Fruit fly (Drosophila melanogaster) whole organism, embryonic: ENCODE measurements around the gene CG4404.

Experiments used
- Aef1 ChIP-seq: fragments of 200-800 bp; sonication (Bioruptor generic); IDR thresholded peaks from 3 replicates; pipeline ENCODE4 v1.3.6; 2022; ENCODE audit warnings: missing biosample characterization, missing genetic modification characterization
- Awh ChIP-seq: fragments of 200-800 bp; sonication (Bioruptor generic); IDR thresholded peaks from 2 replicates; pipeline ENCODE4, ENCODE4 v1.3.6; 2022; ENCODE audit warnings: missing biosample characterization, missing genetic modification characterization
- CG10267 ChIP-seq: fragments of 200-800 bp; sonication (Bioruptor generic); optimal IDR thresholded peaks from 2 replicates; lab custom pipeline; 2018; ENCODE audit warnings: missing biosample characterization, mild to moderate bottlenecking, missing genetic modification characterization, moderate library complexity
- CG10565 ChIP-seq: fragments of 200-800 bp; sonication (Bioruptor generic); optimal IDR thresholded peaks from 3 replicates; lab custom pipeline; 2016; ENCODE audit warnings: missing biosample characterization, mild to moderate bottlenecking, missing genetic modification characterization
- CG10654 ChIP-seq: fragments of 200-800 bp; sonication (Bioruptor generic); optimal IDR thresholded peaks from 2 replicates; lab custom pipeline; 2016; ENCODE audit warnings: missing biosample characterization, missing genetic modification characterization
- CG12104 ChIP-seq: fragments of 200-800 bp; sonication (Bioruptor generic); optimal IDR thresholded peaks from 3 replicates; lab custom pipeline; 2016; ENCODE audit warnings: missing biosample characterization, missing genetic modification characterization
- CG17328 ChIP-seq: fragments of 200-800 bp; sonication (Bioruptor generic); IDR thresholded peaks from 2 replicates; pipeline ENCODE4 v1.3.6; 2022; ENCODE audit warnings: missing biosample characterization, missing genetic modification characterization
- CG17912 ChIP-seq: fragments of 200-800 bp; sonication (Bioruptor generic); optimal IDR thresholded peaks from 2 replicates; lab custom pipeline; 2018; ENCODE audit warnings: missing biosample characterization, mild to moderate bottlenecking, missing genetic modification characterization
- CG18262 ChIP-seq: fragments of 200-800 bp; optimal IDR thresholded peaks from 3 replicates; lab custom pipeline; 2019; ENCODE audit warnings: missing biosample characterization, mild to moderate bottlenecking, missing genetic modification characterization, moderate library complexity
- CG30403 ChIP-seq: fragments of 200-800 bp; sonication (Bioruptor generic); optimal IDR thresholded peaks from 3 replicates; lab custom pipeline; 2016; ENCODE audit warnings: missing biosample characterization, missing genetic modification characterization
- CG32532 ChIP-seq: fragments of 200-800 bp; sonication (Bioruptor generic); IDR thresholded peaks from 2 replicates; pipeline ENCODE4 v1.3.6; 2022; ENCODE audit warnings: missing biosample characterization, missing genetic modification characterization
- CG4730 ChIP-seq: fragments of 200-800 bp; sonication (Bioruptor generic); IDR thresholded peaks from 2 replicates; pipeline ENCODE4 v1.3.6; 2022; ENCODE audit warnings: missing biosample characterization, missing genetic modification characterization
- CG5180 ChIP-seq: fragments of 200-800 bp; sonication (Bioruptor generic); optimal IDR thresholded peaks from 3 replicates; lab custom pipeline; 2017; ENCODE audit warnings: missing biosample characterization, missing genetic modification characterization, mild to moderate bottlenecking, moderate library complexity, missing genetic modification reagents
- CG6765 ChIP-seq: fragments of 200-800 bp; sonication (Bioruptor generic); optimal IDR thresholded peaks from 3 replicates; lab custom pipeline; 2017; ENCODE audit warnings: missing biosample characterization, mild to moderate bottlenecking, missing genetic modification characterization
- CG7271 ChIP-seq: fragments of 200-800 bp; sonication (Bioruptor generic); optimal IDR thresholded peaks from 2 replicates; lab custom pipeline; 2018; ENCODE audit warnings: missing biosample characterization, mild to moderate bottlenecking, missing genetic modification characterization, moderate library complexity
- CG8089 ChIP-seq: fragments of 200-800 bp; sonication (Bioruptor generic); optimal IDR thresholded peaks from 3 replicates; lab custom pipeline; 2016; ENCODE audit warnings: missing biosample characterization, missing genetic modification characterization
- CG8359 ChIP-seq: fragments of 200-800 bp; sonication (Bioruptor generic); optimal IDR thresholded peaks from 2 replicates; lab custom pipeline; 2017; ENCODE audit warnings: missing biosample characterization, mild to moderate bottlenecking, missing genetic modification characterization, borderline replicate concordance
- Doc3 ChIP-seq: fragments of 200-800 bp; sonication (Bioruptor generic); IDR thresholded peaks from 3 replicates; pipeline ENCODE4 v1.3.6; 2022; ENCODE audit warnings: missing biosample characterization, missing genetic modification characterization; ENCODE audit not compliant: partially characterized antibody
- Fer3 ChIP-seq: fragments of 200-800 bp; sonication (Bioruptor generic); optimal IDR thresholded peaks from 2 replicates; lab custom pipeline; 2018; ENCODE audit warnings: missing biosample characterization, mild to moderate bottlenecking, missing genetic modification characterization, moderate library complexity
- Gsc ChIP-seq: fragments of 200-800 bp; sonication (Bioruptor generic); IDR thresholded peaks from 2 replicates; pipeline ENCODE4 v1.3.6; 2022; ENCODE audit warnings: missing biosample characterization, missing genetic modification characterization
- H2.0 ChIP-seq: fragments of 200-800 bp; sonication (Bioruptor generic); IDR thresholded peaks from 2 replicates; pipeline ENCODE4 v1.3.6; 2022; ENCODE audit warnings: missing biosample characterization, missing genetic modification characterization
- Hsf ChIP-seq: fragments of 200-800 bp; sonication (Bioruptor generic); optimal IDR thresholded peaks from 3 replicates; lab custom pipeline; 2016; ENCODE audit warnings: missing biosample characterization, missing genetic modification characterization
- Lpt ChIP-seq: fragments of >200 bp; optimal IDR thresholded peaks from 2 replicates; lab custom pipeline; 2018; ENCODE audit warnings: missing biosample characterization, missing genetic modification characterization
- Mad ChIP-seq: fragments of 200-800 bp; sonication (Bioruptor generic); optimal IDR thresholded peaks from 2 replicates; lab custom pipeline; 2016; ENCODE audit warnings: missing biosample characterization, missing genetic modification characterization
- Nf-YA ChIP-seq: fragments of 200-800 bp; sonication (Bioruptor generic); IDR thresholded peaks from 2 replicates; pipeline ENCODE4 v1.3.6; 2022; ENCODE audit warnings: missing biosample characterization, missing genetic modification characterization
- NfI ChIP-seq: fragments of 200-800 bp; sonication (Bioruptor generic); optimal IDR thresholded peaks from 3 replicates; lab custom pipeline; 2018; ENCODE audit warnings: missing biosample characterization, mild to moderate bottlenecking, missing genetic modification characterization, moderate library complexity
- Optix ChIP-seq: fragments of 200-800 bp; sonication (Bioruptor generic); IDR thresholded peaks from 3 replicates; pipeline ENCODE4 v1.3.6; 2022; ENCODE audit warnings: missing biosample characterization, missing genetic modification characterization
- Rfx ChIP-seq: fragments of 200-800 bp; sonication (Bioruptor generic); IDR thresholded peaks from 2 replicates; pipeline ENCODE4 v1.3.6; 2022; ENCODE audit warnings: missing biosample characterization, missing genetic modification characterization
- Vsx1 ChIP-seq: fragments of 200-800 bp; sonication (Bioruptor generic); optimal IDR thresholded peaks from 2 replicates; lab custom pipeline; 2017; ENCODE audit warnings: missing biosample characterization, mild to moderate bottlenecking, missing genetic modification characterization, missing genetic modification reagents
- ara ChIP-seq: fragments of 200-800 bp; sonication (Bioruptor generic); IDR thresholded peaks from 2 replicates; pipeline ENCODE4 v1.3.6; 2022; ENCODE audit warnings: missing biosample characterization, missing genetic modification characterization
- bab2 ChIP-seq: fragments of 200-800 bp; sonication (Bioruptor generic); optimal IDR thresholded peaks from 2 replicates; lab custom pipeline; 2016; ENCODE audit warnings: missing biosample characterization, missing genetic modification characterization
- bowl ChIP-seq: fragments of 200-800 bp; sonication (Bioruptor generic); IDR thresholded peaks from 2 replicates; pipeline ENCODE4 v1.3.6; 2022; ENCODE audit warnings: missing biosample characterization, missing genetic modification characterization
- corto ChIP-seq: fragments of 200-800 bp; sonication (Bioruptor generic); optimal IDR thresholded peaks from 2 replicates; lab custom pipeline; 2016; ENCODE audit warnings: missing biosample characterization, mild to moderate bottlenecking, missing genetic modification characterization, moderate library complexity
- cwo ChIP-seq: fragments of 200-800 bp; sonication (Bioruptor generic); optimal IDR thresholded peaks from 3 replicates; lab custom pipeline; 2017; ENCODE audit warnings: missing biosample characterization, missing genetic modification characterization, mild to moderate bottlenecking, moderate library complexity, missing genetic modification reagents
- danr ChIP-seq: fragments of 200-800 bp; sonication (Bioruptor generic); IDR thresholded peaks from 2 replicates; pipeline ENCODE4 v1.3.6; 2022; ENCODE audit warnings: missing biosample characterization, missing genetic modification characterization
- dati ChIP-seq: fragments of 200-800 bp; sonication (Bioruptor generic); IDR thresholded peaks from 2 replicates; pipeline ENCODE4 v1.3.6; 2022; ENCODE audit warnings: missing biosample characterization, missing genetic modification characterization
- dimm ChIP-seq: fragments of 200-800 bp; sonication (Bioruptor generic); IDR thresholded peaks from 2 replicates; pipeline ENCODE4 v1.3.6; 2022; ENCODE audit warnings: missing biosample characterization, missing genetic modification characterization
- dysf ChIP-seq: fragments of 200-800 bp; sonication (Bioruptor generic); IDR thresholded peaks from 3 replicates; pipeline ENCODE4 v1.3.6; 2022; ENCODE audit warnings: missing biosample characterization, missing genetic modification characterization
- fd102C ChIP-seq: fragments of 200-800 bp; sonication (Bioruptor generic); optimal IDR thresholded peaks from 2 replicates; lab custom pipeline; 2018; ENCODE audit warnings: missing biosample characterization, mild to moderate bottlenecking, missing genetic modification characterization, moderate library complexity
- gcm2 ChIP-seq: fragments of 200-800 bp; sonication (Bioruptor generic); optimal IDR thresholded peaks from 2 replicates; lab custom pipeline; 2016; ENCODE audit warnings: missing biosample characterization, missing genetic modification characterization
- gsb ChIP-seq: fragments of 200-800 bp; sonication (Bioruptor generic); IDR thresholded peaks from 2 replicates; pipeline ENCODE4 v1.3.6; 2022; ENCODE audit warnings: missing biosample characterization, missing genetic modification characterization
- lola ChIP-seq, 3 experiments: fragments of >200 bp in 2 of 3; fragments of 200-800 bp in 1 of 3; sonication (Bioruptor generic) in 1 of 3; optimal IDR thresholded peaks; 2 replicates each; lab custom pipeline; 2017 to 2019; ENCODE audit warnings: missing biosample characterization in 3 of 3, missing genetic modification characterization in 3 of 3, mild to moderate bottlenecking in 1 of 3, moderate library complexity in 1 of 3
- pnt ChIP-seq: fragments of 200-800 bp; sonication (Bioruptor generic); optimal IDR thresholded peaks from 3 replicates; lab custom pipeline; 2016; ENCODE audit warnings: missing biosample characterization, missing genetic modification characterization
- repo ChIP-seq: fragments of 200-800 bp; sonication (Bioruptor generic); optimal IDR thresholded peaks from 2 replicates; lab custom pipeline; 2016; ENCODE audit warnings: missing biosample characterization, missing genetic modification characterization
- run ChIP-seq: fragments of 200-800 bp; sonication (Bioruptor generic); optimal IDR thresholded peaks from 3 replicates; lab custom pipeline; 2018; ENCODE audit warnings: missing biosample characterization, mild to moderate bottlenecking, missing genetic modification characterization
- sna ChIP-seq: fragments of 200-800 bp; sonication (Bioruptor generic); IDR thresholded peaks from 2 replicates; pipeline ENCODE4 v1.3.6; 2022; ENCODE audit warnings: missing biosample characterization, missing genetic modification characterization; ENCODE audit not compliant: partially characterized antibody
- tin ChIP-seq: fragments of 200-800 bp; sonication (Bioruptor generic); optimal IDR thresholded peaks from 3 replicates; lab custom pipeline; 2016; ENCODE audit warnings: missing biosample characterization, missing genetic modification characterization
- vnd ChIP-seq: fragments of 200-800 bp; sonication (Bioruptor generic); IDR thresholded peaks from 3 replicates; pipeline ENCODE4 v1.3.6; 2022; ENCODE audit warnings: missing biosample characterization, missing genetic modification characterization; ENCODE audit not compliant: partially characterized antibody
- zfh1 ChIP-seq: fragments of 200-800 bp; sonication (Bioruptor generic); IDR thresholded peaks from 3 replicates; pipeline ENCODE4 v1.3.6; 2022; ENCODE audit warnings: missing biosample characterization, missing genetic modification characterization

Gene CG4404

DNA sequence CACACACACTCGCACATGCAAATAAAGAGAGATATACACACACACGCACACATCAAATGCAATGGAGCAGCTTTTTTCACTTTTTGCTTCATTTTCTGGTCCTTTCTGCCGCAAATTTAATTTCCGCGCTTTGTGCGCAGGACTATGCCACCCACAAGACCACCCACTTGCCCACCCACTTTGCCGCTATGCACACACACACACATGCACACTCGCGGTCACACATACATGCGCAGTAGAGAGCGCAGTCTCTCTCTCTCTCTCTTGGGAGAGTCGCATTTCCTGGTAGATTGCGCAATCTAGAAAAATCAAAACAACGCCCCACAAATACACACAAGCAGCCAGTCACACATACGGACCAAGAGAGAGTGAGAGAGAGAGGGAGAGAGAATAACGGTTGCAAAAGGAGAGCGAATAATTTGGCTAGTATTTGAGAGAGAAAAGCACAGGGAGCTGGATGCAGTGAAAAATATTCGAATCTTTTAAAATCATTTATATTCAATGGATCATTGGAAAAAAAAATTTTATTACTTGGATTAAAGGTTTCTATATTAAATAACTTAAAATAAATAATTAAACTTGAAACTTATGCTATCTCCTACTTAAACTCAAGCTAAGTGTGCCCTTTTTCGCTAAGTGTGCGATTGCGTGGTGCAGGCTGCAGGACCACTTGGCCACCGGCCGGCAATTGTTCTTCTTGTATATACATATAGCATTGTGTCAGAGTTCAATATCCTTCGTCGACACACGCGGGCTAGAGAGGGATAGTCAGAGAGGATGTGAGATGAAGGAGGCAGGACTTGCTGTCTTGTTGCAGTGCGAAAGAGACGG is 19.8 kb upstream of the CG4404 start (continued):
- no peak for TF ChIP-seq run (tag; lab: Kevin White, UChicago)
- TF ChIP-seq H2.0 (GFP tag; lab: Robert Waterston, UW) = peak; percentile 65
- no peak for TF ChIP-seq vnd
- TF ChIP-seq CG10565 (GFP tag; lab: Kevin White, UChicago) = no peak
- TF ChIP-seq CG8359 (GFP tag; lab: Kevin White, UChicago) = peak; percentile 55
- no peak for TF ChIP-seq NfI
- TF ChIP-seq CG5180 (GFP tag; lab: Kevin White, UChicago) = no peak
- peak; percentile 80 for TF ChIP-seq ara (GFP tag; lab: Robert Waterston, UW)
- no peak for TF ChIP-seq bowl (GFP tag; lab: Robert Waterston, UW)
- no peak for TF ChIP-seq gsb (GFP tag; lab: Robert Waterston, UW)
- TF ChIP-seq danr (GFP tag; lab: Robert Waterston, UW) = no peak
- no peak for TF ChIP-seq fd102C (GFP tag; lab: Kevin White, UChicago)
- peak; percentile 77 for TF ChIP-seq CG17328 (GFP tag; lab: Robert Waterston, UW)
- TF ChIP-seq dysf (GFP tag; lab: Robert Waterston, UW) = peak; percentile 70; the same call in 2 of the 3 replicates
- TF ChIP-seq CG4730 = peak; percentile 51; the same call in 1 of the 2 replicates
- no peak for TF ChIP-seq corto (GFP tag; lab: Kevin White, UChicago)
- TF ChIP-seq repo (GFP tag; lab: Kevin White, UChicago) = no peak
- no peak for TF ChIP-seq CG7271 (tag; lab: Kevin White, UChicago)
- TF ChIP-seq dimm (GFP tag; lab: Robert Waterston, UW) = 0 out of 2 replicates have a peak, but pooled peaks have one; percentile 38
- peak; percentile 46; the same call in 2 of the 3 replicates for TF ChIP-seq Aef1 (GFP tag; lab: Robert Waterston, UW)
- no peak for TF ChIP-seq dati
- TF ChIP-seq Nf-YA (GFP tag; lab: Robert Waterston, UW) = peak; percentile 62
- TF ChIP-seq sna (GFP tag; lab: Robert Waterston, UW) = no peak
- peak; percentile 24 for TF ChIP-seq CG12104 (GFP tag; lab: Kevin White, UChicago)
- no peak for TF ChIP-seq CG6765 (GFP tag; lab: Kevin White, UChicago)
- TF ChIP-seq Lpt = no peak
- TF ChIP-seq Optix = peak; percentile 33; the same call in 1 of the 3 replicates
- no peak for TF ChIP-seq pnt (GFP tag; lab: Kevin White, UChicago)
- no peak for TF ChIP-seq bab2 (GFP tag; lab: Kevin White, UChicago)
- peak; percentile 28 for TF ChIP-seq CG10654 (GFP tag; lab: Kevin White, UChicago)
- TF ChIP-seq Hsf = no peak
- peak; percentile 57; the same call in 1 of the 2 replicates for TF ChIP-seq Rfx (GFP tag; lab: Robert Waterston, UW)
- peak in 1 of 3 experiments; percentile 38 for TF ChIP-seq lola (GFP tag; optimal IDR thresholded peaks at IDR 0.05; lab: Kevin White, UChicago)
- TF ChIP-seq zfh1 (GFP tag; lab: Robert Waterston, UW) = peak; percentile 67
- no peak for TF ChIP-seq Doc3 (GFP tag; lab: Robert Waterston, UW)
- TF ChIP-seq Fer3 (tag; lab: Kevin White, UChicago) = peak; percentile 25
- peak; percentile 69 for TF ChIP-seq cwo (GFP tag; lab: Kevin White, UChicago)
- TF ChIP-seq Mad (GFP tag; lab: Kevin White, UChicago) = no peak
- peak; percentile 66 for TF ChIP-seq CG10267
- no peak for TF ChIP-seq CG8089
- TF ChIP-seq Vsx1 (GFP tag; lab: Kevin White, UChicago) = no peak
- TF ChIP-seq Awh = peak; percentile 79
- TF ChIP-seq CG30403 (GFP tag; lab: Kevin White, UChicago) = peak; percentile 40
- TF ChIP-seq CG32532 (GFP tag; lab: Robert Waterston, UW) = peak; percentile 61; the same call in 1 of the 2 replicates
- no peak for TF ChIP-seq gcm2
- TF ChIP-seq tin (GFP tag; lab: Kevin White, UChicago) = peak; percentile 22
- peak; percentile 69 for TF ChIP-seq CG18262 (tag; lab: Kevin White, UChicago)
- TF ChIP-seq CG17912 (GFP tag; lab: Kevin White, UChicago) = no peak
- 0 out of 2 replicates have a peak, but pooled peaks have one; percentile 22 for TF ChIP-seq Gsc (GFP tag; lab: Robert Waterston, UW)
